Fruit fly (Drosophila melanogaster): ENCODE results near the gene Kul.

The Kul gene

DNA sequence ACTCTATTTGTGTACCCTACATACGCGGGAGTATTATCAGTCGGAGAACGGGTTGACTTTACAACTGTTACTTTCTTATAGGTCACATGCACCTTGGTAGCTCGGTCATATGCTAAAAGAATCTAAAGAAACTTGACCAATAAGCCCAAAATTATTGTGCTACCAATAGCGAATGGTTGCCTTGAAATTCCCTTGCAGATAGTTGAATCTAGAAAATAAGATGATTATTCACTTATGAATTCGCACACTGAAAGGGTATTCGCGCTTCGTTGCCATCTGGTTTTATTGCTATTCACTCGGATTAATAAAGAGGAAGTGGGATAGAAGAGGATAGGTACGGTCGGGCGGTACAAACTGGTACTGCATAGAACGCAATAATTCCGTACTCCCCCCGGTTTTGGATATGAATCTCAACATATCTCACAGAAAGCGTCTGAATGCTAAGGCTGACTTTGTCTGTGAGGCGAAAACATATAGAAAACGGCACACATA, 48.2 kb downstream of the Kul start (continued):
- TF ChIP-seq Bgb (GFP tag; IDR thresholded peaks at IDR 0.05; ENCODE audit: partially characterized antibody) (no peak), bcd (GFP tag; optimal IDR thresholded peaks at IDR 0.05) (peak; percentile 74), tup (GFP tag; optimal IDR thresholded peaks at IDR 0.05) (no peak), CG6272 (GFP tag; IDR thresholded peaks at IDR 0.05) (peak; percentile 21; the same call in 1 of the 2 replicates), CG12769 (tag; optimal IDR thresholded peaks at IDR 0.05) (peak; percentile 90), CG10209 (GFP tag; optimal IDR thresholded peaks at IDR 0.05) (peak; percentile 72), ftz-f1 (GFP tag; optimal IDR thresholded peaks at IDR 0.05) (no peak), Stat92E (GFP tag; optimal IDR thresholded peaks at IDR 0.05) (no peak), CG8388 (GFP tag; optimal IDR thresholded peaks at IDR 0.05) (peak; percentile 50), CG1603 (tag; optimal IDR thresholded peaks at IDR 0.05) (peak; percentile 23), CG4424 (GFP tag; optimal IDR thresholded peaks at IDR 0.05) (peak; percentile 64), CG10321 (GFP tag; IDR thresholded peaks at IDR 0.05) (no peak), bowl (GFP tag; IDR thresholded peaks at IDR 0.05) (no peak), CG2129 (GFP tag; IDR thresholded peaks at IDR 0.05; ENCODE audit: partially characterized antibody) (no peak), kay (GFP tag; optimal IDR thresholded peaks at IDR 0.05) (peak; percentile 89), CG6791 (GFP tag; IDR thresholded peaks at IDR 0.05; ENCODE audit: partially characterized antibody) (no peak), eyg (GFP tag; optimal IDR thresholded peaks at IDR 0.05) (peak; percentile 83), CG43689 (GFP tag; IDR thresholded peaks at IDR 0.05) (peak; percentile 67), Asciz (GFP tag; optimal IDR thresholded peaks at IDR 0.05) (no peak), CG12236 (GFP tag; optimal IDR thresholded peaks at IDR 0.05) (peak; percentile 31), Fer1 (GFP tag; optimal IDR thresholded peaks at IDR 0.05) (peak; percentile 61), cad (GFP tag; optimal IDR thresholded peaks at IDR 0.05) (no peak), CG11723 (GFP tag; optimal IDR thresholded peaks at IDR 0.05) (peak; percentile 41), Eip74EF (GFP tag; optimal IDR thresholded peaks at IDR 0.05) (peak in 1 of 2 experiments; percentile 56), CG12744 (GFP tag; optimal IDR thresholded peaks at IDR 0.05) (peak; percentile 9), CG34224 (GFP tag; IDR thresholded peaks at IDR 0.05; ENCODE audit: partially characterized antibody) (no peak), mam (GFP tag; optimal IDR thresholded peaks at IDR 0.05) (peak; percentile 84), ind (GFP tag; optimal IDR thresholded peaks at IDR 0.05) (peak; percentile 81), lola (GFP tag; optimal IDR thresholded peaks at IDR 0.05) (peak in 1 of 3 experiments; percentile 50), NFAT (GFP tag; IDR thresholded peaks at IDR 0.05) (no peak), fd3F (GFP tag; optimal IDR thresholded peaks at IDR 0.05) (peak; percentile 81), NfI (GFP tag; optimal IDR thresholded peaks at IDR 0.05) (peak; percentile 77), twi (tag; optimal IDR thresholded peaks at IDR 0.05) (peak; percentile 51), CG2120 (GFP tag; optimal IDR thresholded peaks at IDR 0.05) (peak; percentile 92), caup (GFP tag; optimal IDR thresholded peaks at IDR 0.05; ENCODE audit: severe bottlenecking) (peak; percentile 60), lbe (GFP tag; optimal IDR thresholded peaks at IDR 0.05) (no peak), CG3847 (GFP tag; IDR thresholded peaks at IDR 0.05) (peak; percentile 82), CG13123 (GFP tag; optimal IDR thresholded peaks at IDR 0.05) (peak; percentile 44), Vsx1 (GFP tag; optimal IDR thresholded peaks at IDR 0.05) (no peak), gce (GFP tag; IDR thresholded peaks at IDR 0.05) (no peak), so (GFP tag; IDR thresholded peaks at IDR 0.05) (peak; percentile 57; the same call in 2 of the 3 replicates), hb (GFP tag; IDR thresholded peaks at IDR 0.05; ENCODE audit: partially characterized antibody) (no peak), ato (GFP tag; IDR thresholded peaks at IDR 0.05; ENCODE audit: partially characterized antibody) (no peak), Dbx (GFP tag; IDR thresholded peaks at IDR 0.05) (peak; percentile 85), exex (tag; optimal IDR thresholded peaks at IDR 0.05) (peak; percentile 65), lov (optimal IDR thresholded peaks at IDR 0.05) (no peak), lov (GFP tag; IDR thresholded peaks at IDR 0.05) (no peak), run (tag; optimal IDR thresholded peaks at IDR 0.05) (no peak), CG10147 (GFP tag; optimal IDR thresholded peaks at IDR 0.05) (peak; percentile 81)

Data from whole organism, embryonic.